Worm (Caenorhabditis elegans) whole organism, L4/young adult: Measurements from ENCODE around the gene C18B12.4.

ENCODE experiments used
- W03F9.2 ChIP-seq: fragments of 150-350 bp; optimal IDR thresholded peaks from 2 replicates; lab custom pipeline; 2014; ENCODE audit warnings: missing biosample characterization, missing genetic modification characterization
- dao-5 ChIP-seq: sonication (generic microtip); optimal IDR thresholded peaks from 2 replicates; lab custom pipeline; 2016; ENCODE audit warnings: missing genotype, missing genetic modification characterization, moderate library complexity, missing compliant biosample characterization
- him-1 ChIP-seq: sonication (generic microtip); optimal IDR thresholded peaks from 2 replicates; lab custom pipeline; 2016; ENCODE audit warnings: missing genotype, missing genetic modification reagents, missing genetic modification characterization, missing compliant biosample characterization

The C18B12.4 gene

DNA sequence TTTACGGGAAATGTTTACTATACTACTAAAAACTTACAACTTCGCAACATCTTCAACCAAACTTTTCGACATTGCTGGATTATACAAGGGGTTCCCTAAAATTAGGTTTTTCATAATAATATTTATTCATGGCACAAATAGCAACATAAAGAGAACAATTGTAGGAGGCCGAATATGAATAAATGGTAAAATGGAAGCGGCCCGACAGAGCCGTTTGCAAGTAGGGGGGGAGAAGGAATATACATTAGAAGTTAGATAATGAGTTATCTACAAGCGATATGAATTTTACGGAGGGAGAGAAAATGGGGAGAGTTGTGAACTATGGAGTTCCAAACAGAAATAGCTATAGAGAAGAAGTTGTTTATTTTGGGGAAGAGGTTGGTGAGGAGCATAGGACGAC is 19.9 kb upstream of the C18B12.4 start, which contains the start of gene fbxa-96:
fbxa-96 (minus strand) TSS at position 101 of the 400 bp plus-strand sequence.
- TF ChIP-seq W03F9.2 (tag; lab: Kevin White, UChicago) (no peak), him-1 (tag; lab: Kevin White, UChicago) (no peak), dao-5 (tag; lab: Kevin White, UChicago) (no peak)

DNA sequence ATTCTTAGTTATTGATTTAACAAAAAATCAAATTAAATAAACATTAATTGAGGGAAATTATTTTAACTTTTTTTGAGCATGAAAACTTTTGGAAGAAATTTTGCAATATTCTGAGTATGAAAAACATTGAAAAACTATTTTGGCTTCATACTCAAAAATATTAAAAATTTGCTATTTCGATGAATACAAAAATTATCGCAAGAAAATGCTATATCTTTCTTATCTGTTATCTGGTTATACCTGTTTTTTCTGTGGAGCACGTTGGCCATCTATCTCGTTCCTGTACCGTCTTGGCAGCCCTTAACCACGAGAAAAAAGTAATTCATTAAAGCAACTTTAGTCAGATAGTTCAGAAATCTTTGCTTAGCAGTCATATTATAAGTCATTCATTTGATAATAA is 17.5 kb upstream of the C18B12.4 start:
- TF ChIP-seq dao-5 (tag; lab: Kevin White, UChicago), result no peak
- no peak for TF ChIP-seq W03F9.2 (tag; lab: Kevin White, UChicago)
- TF ChIP-seq him-1 (tag; lab: Kevin White, UChicago), result no peak

- TF ChIP-seq him-1 (tag; lab: Kevin White, UChicago) (no peak), W03F9.2 (tag; lab: Kevin White, UChicago) (no peak), dao-5 (tag; lab: Kevin White, UChicago) (no peak)
Measured at ce11 chrX:15056737-15057136, 16.3 kb upstream of the C18B12.4 start, which contains the start of gene H03G16.5. TSS of gene H03G16.5 (minus strand) at chrX:15056837.

ce11 chrX:15055914-15056313 is 15.5 kb upstream of the C18B12.4 start, which contains the start of gene H03G16.7:
TSS of gene H03G16.7 (minus strand) at chrX:15056014.
- TF ChIP-seq him-1 (tag; lab: Kevin White, UChicago) (no peak), dao-5 (tag; lab: Kevin White, UChicago) (no peak), W03F9.2 (tag; lab: Kevin White, UChicago) (no peak)

ce11 chrX:15053223-15053933 is 13.0 kb upstream of the C18B12.4 start, which contains the start of gene H03G16.1:
TSS of gene H03G16.1 (plus strand) at chrX:15053883.
- TF ChIP-seq dao-5 (tag; lab: Kevin White, UChicago) (no peak), him-1 (tag; lab: Kevin White, UChicago) (no peak), W03F9.2 (tag; lab: Kevin White, UChicago) (no peak)

- TF ChIP-seq dao-5 (tag; lab: Kevin White, UChicago), result no peak
- no peak for TF ChIP-seq him-1 (tag; lab: Kevin White, UChicago)
- no peak for TF ChIP-seq W03F9.2 (tag; lab: Kevin White, UChicago)
Measured at ce11 chrX:15052385-15052784, 12.0 kb upstream of the C18B12.4 start, which contains the start of gene H03G16.6. TSS of gene H03G16.6 (plus strand) at chrX:15052685.

ce11 chrX:15050006-15050405 is 9.6 kb upstream of the C18B12.4 start:
- TF ChIP-seq W03F9.2 (tag; lab: Kevin White, UChicago), result no peak
- TF ChIP-seq dao-5 (tag; lab: Kevin White, UChicago), result no peak
- no peak for TF ChIP-seq him-1 (tag; lab: Kevin White, UChicago)

DNA sequence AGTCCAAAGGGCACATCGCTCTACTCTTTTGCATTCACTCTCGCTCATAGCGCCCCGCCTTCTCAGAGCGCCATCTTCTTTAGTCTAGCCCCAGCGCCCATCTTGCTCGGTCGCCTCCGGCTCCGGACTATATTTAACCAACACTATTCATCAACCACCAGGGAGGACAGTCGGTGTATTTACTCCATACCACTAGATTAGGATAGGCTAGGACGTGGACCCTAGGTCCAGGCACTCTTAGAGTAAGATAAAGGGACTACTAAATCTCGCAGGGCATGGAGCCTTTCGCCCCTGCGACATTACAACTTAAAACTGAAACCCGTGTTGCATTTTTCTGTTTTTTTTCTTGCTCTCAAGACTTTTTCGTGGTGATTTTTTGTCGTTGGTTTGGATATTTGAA is 7.1 kb upstream of the C18B12.4 start:
- TF ChIP-seq dao-5 (tag; lab: Kevin White, UChicago) (no peak), him-1 (tag; lab: Kevin White, UChicago) (no peak), W03F9.2 (tag; lab: Kevin White, UChicago) (no peak)

DNA sequence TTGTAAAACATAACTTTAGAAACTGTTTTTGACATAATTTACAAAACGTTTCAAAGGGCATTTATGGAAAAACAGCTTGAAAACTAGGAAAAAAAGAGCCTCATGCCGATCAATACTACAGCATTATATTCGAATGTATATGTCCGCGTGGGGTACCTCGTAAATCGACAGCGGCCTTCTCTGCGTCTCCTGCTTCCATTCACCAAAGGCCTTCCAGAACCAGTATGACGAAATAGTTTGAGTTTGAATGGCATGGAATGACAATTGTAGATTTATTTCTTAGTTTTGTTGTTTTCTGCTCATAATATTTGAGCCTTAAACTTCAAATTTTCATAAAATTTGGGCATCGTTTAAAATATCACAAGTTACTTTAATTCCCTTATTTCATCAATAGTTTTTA is 5.0 kb upstream of the C18B12.4 start:
- TF ChIP-seq him-1 (tag; lab: Kevin White, UChicago), result no peak
- no peak for TF ChIP-seq dao-5 (tag; lab: Kevin White, UChicago)
- TF ChIP-seq W03F9.2 (tag; lab: Kevin White, UChicago), result no peak

DNA sequence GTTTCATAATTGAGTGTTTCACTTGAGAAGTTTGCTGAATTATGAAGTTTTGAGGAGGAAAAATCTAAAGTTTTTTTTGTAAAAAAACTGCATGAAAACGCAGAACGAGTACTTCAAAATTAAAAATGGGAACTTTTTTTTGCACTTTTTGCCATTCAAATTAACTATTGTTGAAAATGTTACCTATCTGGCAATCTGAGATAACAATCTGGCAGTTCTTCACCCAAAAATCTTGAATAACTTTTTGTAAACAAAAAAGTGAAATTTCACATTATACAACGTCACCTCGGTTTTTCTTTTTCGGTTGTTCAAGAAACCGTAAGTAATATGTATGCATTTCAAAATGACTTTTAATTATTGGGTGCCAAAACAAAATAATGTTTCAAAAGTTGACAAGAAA is 2.1 kb upstream of the C18B12.4 start:
- TF ChIP-seq dao-5 (tag; lab: Kevin White, UChicago) (no peak), him-1 (tag; lab: Kevin White, UChicago) (no peak), W03F9.2 (tag; lab: Kevin White, UChicago) (no peak)

- TF ChIP-seq dao-5 (tag; lab: Kevin White, UChicago) (no peak), W03F9.2 (tag; lab: Kevin White, UChicago) (no peak), him-1 (tag; lab: Kevin White, UChicago) (no peak)
Measured at ce11 chrX:15041340-15041739, 938 bp upstream of the C18B12.4 start.

- TF ChIP-seq dao-5 (tag; lab: Kevin White, UChicago) (no peak), W03F9.2 (tag; lab: Kevin White, UChicago) (no peak), him-1 (tag; lab: Kevin White, UChicago) (no peak)
Measured at ce11 chrX:15039696-15040212, 648 bp downstream of the C18B12.4 start.

DNA sequence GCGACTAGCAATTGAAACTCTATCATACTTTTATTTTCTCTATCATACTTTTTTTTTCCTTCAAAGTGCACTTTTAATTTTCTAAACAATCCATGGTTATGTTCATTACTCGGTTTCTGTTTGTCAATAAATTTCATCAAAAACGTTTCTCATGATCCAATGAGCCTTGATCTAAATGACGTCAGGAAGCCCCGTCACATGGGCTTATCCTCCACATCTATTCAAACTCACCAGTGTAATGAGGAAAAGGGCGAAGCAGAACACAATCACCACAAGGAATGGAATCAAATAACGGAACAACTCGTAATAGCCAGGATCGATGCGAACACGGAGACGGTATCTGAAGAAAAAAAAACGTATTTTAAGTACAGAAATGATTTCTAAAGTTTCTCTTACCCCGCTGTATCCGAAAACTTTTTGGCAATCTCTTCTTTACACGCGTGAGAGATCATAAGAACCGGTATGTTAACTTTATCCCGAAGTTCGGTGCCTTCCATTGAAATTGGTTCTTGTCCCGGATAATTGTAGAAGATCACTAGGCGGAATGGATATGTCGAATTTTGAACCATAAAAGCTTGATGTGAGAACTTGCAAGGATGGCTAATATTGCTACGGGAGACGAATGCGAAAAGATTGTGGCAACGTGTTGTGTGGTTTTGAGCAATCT is 1.2 kb downstream of the C18B12.4 start:
- TF ChIP-seq W03F9.2 (tag; lab: Kevin White, UChicago) (no peak), dao-5 (tag; lab: Kevin White, UChicago) (no peak), him-1 (tag; lab: Kevin White, UChicago) (no peak)
